Worm (Caenorhabditis elegans) whole organism, L1 larva: ENCODE measurements around the gene mab-23.

Source experiments
- C34B4.2 ChIP-seq: sonication (generic microtip); optimal IDR thresholded peaks from 2 replicates; lab custom pipeline; 2017; ENCODE audit warnings: mild to moderate bottlenecking, missing genetic modification characterization, missing compliant biosample characterization
- alr-1 ChIP-seq: fragments of 200-800 bp; sonication (Bioruptor generic); optimal IDR thresholded peaks from 2 replicates; lab custom pipeline; 2018; ENCODE audit warnings: borderline replicate concordance, mild to moderate bottlenecking, missing genetic modification characterization, missing compliant biosample characterization
- ama-1 ChIP-seq: fragments of 150-350 bp; optimal IDR thresholded peaks from 2 replicates; lab custom pipeline; 2014
- lin-35 ChIP-seq, 2 experiments: fragments of 150-350 bp; optimal IDR thresholded peaks; 2 replicates each; lab custom pipeline; 2014; ENCODE audit warnings: missing biosample characterization in 2 of 2, missing genetic modification characterization in 2 of 2, missing genetic modification reagents in 2 of 2
- lir-3 ChIP-seq: sonication (generic microtip); optimal IDR thresholded peaks from 2 replicates; lab custom pipeline; 2016; ENCODE audit warnings: mild to moderate bottlenecking, missing genetic modification characterization, moderate library complexity, missing compliant biosample characterization; ENCODE audit not compliant: poor library complexity
- nhr-77 ChIP-seq: fragments of 150-350 bp; optimal IDR thresholded peaks from 2 replicates; lab custom pipeline; 2014; ENCODE audit warnings: missing biosample characterization, missing genetic modification characterization
- nhr-90 ChIP-seq: sonication (generic microtip); optimal IDR thresholded peaks from 2 replicates; lab custom pipeline; 2016; ENCODE audit warnings: mild to moderate bottlenecking, missing genetic modification characterization, missing compliant biosample characterization; ENCODE audit not compliant: poor library complexity
- pag-3 ChIP-seq: sonication (generic microtip); optimal IDR thresholded peaks from 2 replicates; lab custom pipeline; 2017; ENCODE audit warnings: missing genetic modification characterization, mild to moderate bottlenecking, missing compliant biosample characterization, antibody characterized with exemption, borderline replicate concordance; ENCODE audit not compliant: insufficient read depth
- skn-1 ChIP-seq: fragments of 150-350 bp; optimal IDR thresholded peaks from 2 replicates; lab custom pipeline; 2014; ENCODE audit warnings: missing biosample characterization, missing genetic modification characterization
- sox-4 ChIP-seq: sonication (generic microtip); optimal IDR thresholded peaks from 2 replicates; lab custom pipeline; 2016; ENCODE audit warnings: missing genetic modification characterization, missing compliant biosample characterization
- unc-130 ChIP-seq: fragments of 150-350 bp; optimal IDR thresholded peaks from 2 replicates; lab custom pipeline; 2017; ENCODE audit warnings: missing biosample characterization, missing genetic modification characterization, inconsistent platforms

ce11 chrV:10670817-10671216, 38.0 kb downstream of the mab-23 start:
- TF ChIP-seq pag-3 (no peak), skn-1 (tag; lab: Kevin White, UChicago) (no peak), sox-4 (tag; lab: Kevin White, UChicago) (no peak), nhr-77 (tag; lab: Kevin White, UChicago) (no peak), C34B4.2 (tag; lab: Kevin White, UChicago) (no peak), alr-1 (tag; lab: Kevin White, UChicago) (no peak), lin-35 (GFP tag; optimal IDR thresholded peaks at IDR 0.05; lab: Kevin White, UChicago) (no peak), lir-3 (no peak), ama-1 (lab: Kevin White, UChicago) (no peak), unc-130 (tag; lab: Kevin White, UChicago) (no peak), nhr-90 (tag; lab: Kevin White, UChicago) (no peak)
